Fruit fly (Drosophila melanogaster) S2 (cell line): ENCODE data around the gene Naam.
A peak's percentile ranks its signal among the peaks of the same experiment; 100 is the strongest.

Experiments used
- CG8478 ChIP-seq: fragments of >200 bp; optimal IDR thresholded peaks from 2 replicates; lab custom pipeline; 2018
- CTCF ChIP-seq, 2 experiments: fragments of >200 bp; optimal IDR thresholded peaks; 2 replicates each; lab custom pipeline; 2018

The Naam gene

dm6 chr3R:19644094-19644900, 27.0 kb upstream of the Naam start, which contains the start of gene Vha13:
Gene Vha13 (minus strand): TSS chr3R:19644386.
- TF ChIP-seq CTCF (optimal IDR thresholded peaks at IDR 0.05; lab: Kevin White, UChicago) (no peak), CG8478 (lab: Kevin White, UChicago) (no peak)

dm6 chr3R:19644901-19645204, 26.4 kb upstream of the Naam start, which contains the start of gene Nup58:
Gene Nup58 (plus strand): TSS chr3R:19645026.
- no peak for TF ChIP-seq CTCF (optimal IDR thresholded peaks at IDR 0.05; lab: Kevin White, UChicago)
- TF ChIP-seq CG8478 (lab: Kevin White, UChicago) = no peak

dm6 chr3R:19648289-19648916, 22.8 kb upstream of the Naam start, which contains the start of the genes CG6195 and CG31220:
Gene CG6195 (minus strand): TSS chr3R:19648410.
Gene CG31220 (plus strand): TSS chr3R:19648487.
- TF ChIP-seq CG8478 (lab: Kevin White, UChicago) (no peak), CTCF (optimal IDR thresholded peaks at IDR 0.05; lab: Kevin White, UChicago) (peak; percentile 86 to 87)

- TF ChIP-seq CG8478 (lab: Kevin White, UChicago) (no peak), CTCF (optimal IDR thresholded peaks at IDR 0.05; lab: Kevin White, UChicago) (no peak)
Measured at dm6 chr3R:19650718-19651117, 20.5 kb upstream of the Naam start, which contains the start of gene CG31219. Gene CG31219 (plus strand): TSS chr3R:19651018.

- TF ChIP-seq CTCF (optimal IDR thresholded peaks at IDR 0.05; lab: Kevin White, UChicago) (no peak), CG8478 (lab: Kevin White, UChicago) (no peak)
Measured at dm6 chr3R:19656455-19656854, 14.8 kb upstream of the Naam start.

- TF ChIP-seq CTCF (optimal IDR thresholded peaks at IDR 0.05; lab: Kevin White, UChicago) (peak; percentile 57 to 73), CG8478 (lab: Kevin White, UChicago) (no peak)
Measured at dm6 chr3R:19657235-19657634, 14.0 kb upstream of the Naam start.

dm6 chr3R:19657766-19658165, 13.5 kb upstream of the Naam start, which contains the start of gene CG6184:
Gene CG6184 (minus strand): TSS chr3R:19657866.
- TF ChIP-seq CTCF (optimal IDR thresholded peaks at IDR 0.05; lab: Kevin White, UChicago) (no peak), CG8478 (lab: Kevin White, UChicago) (no peak)

dm6 chr3R:19659448-19659847, 11.8 kb upstream of the Naam start, which contains the start of gene ort:
Gene ort (plus strand): TSS chr3R:19659748.
- no peak for TF ChIP-seq CG8478 (lab: Kevin White, UChicago)
- TF ChIP-seq CTCF (optimal IDR thresholded peaks at IDR 0.05; lab: Kevin White, UChicago) = no peak

- TF ChIP-seq CTCF (optimal IDR thresholded peaks at IDR 0.05; lab: Kevin White, UChicago) = no peak
- no peak for TF ChIP-seq CG8478 (lab: Kevin White, UChicago)
Measured at dm6 chr3R:19664713-19665112, 6.5 kb upstream of the Naam start, which contains the start of gene CG7432. Gene CG7432 (plus strand): TSS chr3R:19665007.

- no peak for TF ChIP-seq CTCF (optimal IDR thresholded peaks at IDR 0.05; lab: Kevin White, UChicago)
- TF ChIP-seq CG8478 (lab: Kevin White, UChicago) = no peak
Measured at dm6 chr3R:19672136-19672535, 886 bp downstream of the Naam start.

- no peak for TF ChIP-seq CG8478 (lab: Kevin White, UChicago)
- no peak for TF ChIP-seq CTCF (optimal IDR thresholded peaks at IDR 0.05; lab: Kevin White, UChicago)
Measured at dm6 chr3R:19672905-19673304, 1.7 kb downstream of the Naam start.

dm6 chr3R:19679832-19680231, 8.6 kb downstream of the Naam start:
- TF ChIP-seq CTCF (optimal IDR thresholded peaks at IDR 0.05; lab: Kevin White, UChicago) (peak in 1 of 2 experiments; percentile 27), CG8478 (lab: Kevin White, UChicago) (no peak)

dm6 chr3R:19682424-19682823, 11.2 kb downstream of the Naam start:
- TF ChIP-seq CG8478 (lab: Kevin White, UChicago) (no peak), CTCF (optimal IDR thresholded peaks at IDR 0.05; lab: Kevin White, UChicago) (no peak)

- TF ChIP-seq CG8478 (lab: Kevin White, UChicago) (no peak), CTCF (optimal IDR thresholded peaks at IDR 0.05; lab: Kevin White, UChicago) (no peak)
Measured at dm6 chr3R:19703398-19703797, 32.1 kb downstream of the Naam start.

dm6 chr3R:19715827-19716226, 44.6 kb downstream of the Naam start, which contains the start of gene CG34286:
Gene CG34286 (minus strand): TSS chr3R:19715927.
- TF ChIP-seq CG8478 (lab: Kevin White, UChicago) = no peak
- no peak for TF ChIP-seq CTCF (optimal IDR thresholded peaks at IDR 0.05; lab: Kevin White, UChicago)
